Fruit fly (Drosophila melanogaster) whole organism, embryonic: ENCODE data around the gene CG31122.
A peak's percentile ranks its signal among the peaks of the same experiment; 100 is the strongest.

Source experiments
- Adf1 ChIP-seq: fragments of 200-800 bp; sonication (Bioruptor generic); IDR thresholded peaks from 2 replicates; pipeline ENCODE4 v1.3.6; 2022; ENCODE audit warnings: missing biosample characterization, missing genetic modification characterization
- CG12155 ChIP-seq: fragments of 200-800 bp; sonication (Bioruptor generic); optimal IDR thresholded peaks from 3 replicates; lab custom pipeline; 2016; ENCODE audit warnings: missing biosample characterization, missing genetic modification characterization
- CG12769 ChIP-seq: fragments of 200-800 bp; sonication (Bioruptor generic); optimal IDR thresholded peaks from 2 replicates; lab custom pipeline; 2019; ENCODE audit warnings: missing biosample characterization, mild to moderate bottlenecking, missing genetic modification characterization, moderate library complexity
- CG13123 ChIP-seq: fragments of 200-800 bp; sonication (Bioruptor generic); optimal IDR thresholded peaks from 2 replicates; lab custom pipeline; 2016; ENCODE audit warnings: missing biosample characterization, missing genetic modification characterization
- CG13894 ChIP-seq: fragments of 200-800 bp; sonication (Bioruptor generic); optimal IDR thresholded peaks from 3 replicates; lab custom pipeline; 2018; ENCODE audit warnings: missing biosample characterization, mild to moderate bottlenecking, missing genetic modification characterization, moderate library complexity
- CG15073 ChIP-seq: fragments of 200-800 bp; sonication (Bioruptor generic); optimal IDR thresholded peaks from 2 replicates; lab custom pipeline; 2016; ENCODE audit warnings: missing biosample characterization, missing genetic modification characterization
- CG1602 ChIP-seq: fragments of 200-800 bp; sonication (Bioruptor generic); optimal IDR thresholded peaks from 3 replicates; lab custom pipeline; 2016; ENCODE audit warnings: missing biosample characterization, missing genetic modification characterization
- CG30431 ChIP-seq: fragments of 200-800 bp; sonication (Bioruptor generic); optimal IDR thresholded peaks from 2 replicates; lab custom pipeline; 2017; ENCODE audit warnings: missing biosample characterization, missing genetic modification characterization
- CG3065 ChIP-seq: fragments of 200-800 bp; sonication (Bioruptor generic); optimal IDR thresholded peaks from 2 replicates; lab custom pipeline; 2016; ENCODE audit warnings: missing biosample characterization, missing genetic modification characterization
- CG3407 ChIP-seq: fragments of 200-800 bp; sonication (Bioruptor generic); optimal IDR thresholded peaks from 2 replicates; lab custom pipeline; 2018; ENCODE audit warnings: missing biosample characterization, mild to moderate bottlenecking, missing genetic modification characterization
- CG34224 ChIP-seq: fragments of 200-800 bp; sonication (Bioruptor generic); IDR thresholded peaks from 3 replicates; pipeline ENCODE4 v1.3.6; 2022; ENCODE audit warnings: missing biosample characterization, missing genetic modification characterization; ENCODE audit not compliant: partially characterized antibody
- CG4282 ChIP-seq: fragments of 200-800 bp; sonication (Bioruptor generic); optimal IDR thresholded peaks from 2 replicates; lab custom pipeline; 2016; ENCODE audit warnings: missing biosample characterization, missing genetic modification characterization
- CG43689 ChIP-seq: fragments of 200-800 bp; sonication (Bioruptor generic); IDR thresholded peaks from 2 replicates; pipeline ENCODE4 v1.3.6; 2022; ENCODE audit warnings: missing biosample characterization, missing genetic modification characterization
- CG6813 ChIP-seq: fragments of 200-800 bp; sonication (Bioruptor generic); optimal IDR thresholded peaks from 2 replicates; lab custom pipeline; 2017; ENCODE audit warnings: missing biosample characterization, missing genetic modification characterization, mild to moderate bottlenecking, moderate library complexity, missing genetic modification reagents
- CG7745 ChIP-seq: fragments of 200-800 bp; sonication (Bioruptor generic); optimal IDR thresholded peaks from 2 replicates; lab custom pipeline; 2018; ENCODE audit warnings: missing biosample characterization, mild to moderate bottlenecking, missing genetic modification characterization, moderate library complexity
- CG8944 ChIP-seq: fragments of 200-800 bp; sonication (Bioruptor generic); optimal IDR thresholded peaks from 3 replicates; lab custom pipeline; 2016; ENCODE audit warnings: missing biosample characterization, missing genetic modification characterization
- CoRest ChIP-seq: fragments of 200-800 bp; sonication (Bioruptor generic); optimal IDR thresholded peaks from 3 replicates; lab custom pipeline; 2018; ENCODE audit warnings: missing biosample characterization, mild to moderate bottlenecking, missing genetic modification characterization, moderate library complexity
- Dbx ChIP-seq: fragments of 200-800 bp; sonication (Bioruptor generic); IDR thresholded peaks from 3 replicates; pipeline ENCODE4 v1.3.6; 2022; ENCODE audit warnings: missing biosample characterization, missing genetic modification characterization
- Dip2 ChIP-seq: fragments of 200-800 bp; sonication (Bioruptor generic); IDR thresholded peaks from 2 replicates; pipeline ENCODE4 v1.3.6; 2022; ENCODE audit warnings: missing biosample characterization, missing genetic modification characterization
- Fer1 ChIP-seq: fragments of 200-800 bp; sonication (Bioruptor generic); optimal IDR thresholded peaks from 2 replicates; lab custom pipeline; 2017; ENCODE audit warnings: missing biosample characterization, mild to moderate bottlenecking, missing genetic modification characterization
- H2.0 ChIP-seq: fragments of 200-800 bp; sonication (Bioruptor generic); IDR thresholded peaks from 2 replicates; pipeline ENCODE4 v1.3.6; 2022; ENCODE audit warnings: missing biosample characterization, missing genetic modification characterization
- Hey ChIP-seq: fragments of 200-800 bp; sonication (Bioruptor generic); optimal IDR thresholded peaks from 3 replicates; lab custom pipeline; 2018; ENCODE audit warnings: missing biosample characterization, mild to moderate bottlenecking, missing genetic modification characterization
- HmgZ ChIP-seq: fragments of 200-800 bp; sonication (Bioruptor generic); optimal IDR thresholded peaks from 2 replicates; lab custom pipeline; 2018; ENCODE audit warnings: missing biosample characterization, mild to moderate bottlenecking, missing genetic modification characterization
- Hr3 ChIP-seq: fragments of 200-800 bp; sonication (Bioruptor generic); optimal IDR thresholded peaks from 3 replicates; lab custom pipeline; 2016; ENCODE audit warnings: missing biosample characterization, missing genetic modification characterization
- Mes4 ChIP-seq: fragments of 200-800 bp; sonication (Bioruptor generic); optimal IDR thresholded peaks from 2 replicates; lab custom pipeline; 2016; ENCODE audit warnings: missing biosample characterization, missing genetic modification characterization
- Mrtf ChIP-seq: fragments of 200-800 bp; sonication (Bioruptor generic); IDR thresholded peaks from 3 replicates; pipeline ENCODE4 v1.3.6; 2022; ENCODE audit warnings: missing biosample characterization, missing genetic modification characterization
- NFAT ChIP-seq: fragments of 200-800 bp; sonication (Bioruptor generic); IDR thresholded peaks from 2 replicates; pipeline ENCODE4 v1.3.6; 2022; ENCODE audit warnings: missing biosample characterization, missing genetic modification characterization
- Oaz ChIP-seq: fragments of 200-800 bp; sonication (Bioruptor generic); IDR thresholded peaks from 2 replicates; pipeline ENCODE4 v1.3.6; 2022; ENCODE audit warnings: missing biosample characterization, missing genetic modification characterization
- bigmax ChIP-seq: fragments of 200-800 bp; sonication (Bioruptor generic); optimal IDR thresholded peaks from 2 replicates; lab custom pipeline; 2018; ENCODE audit warnings: missing biosample characterization, mild to moderate bottlenecking, missing genetic modification characterization
- btn ChIP-seq: fragments of 200-800 bp; sonication (Bioruptor generic); optimal IDR thresholded peaks from 2 replicates; lab custom pipeline; 2016; ENCODE audit warnings: missing biosample characterization, missing genetic modification characterization
- cas ChIP-seq: fragments of 200-800 bp; sonication (Bioruptor generic); IDR thresholded peaks from 2 replicates; pipeline ENCODE4 v1.3.6; 2022; ENCODE audit warnings: missing biosample characterization, missing genetic modification characterization
- corto ChIP-seq: fragments of 200-800 bp; sonication (Bioruptor generic); optimal IDR thresholded peaks from 2 replicates; lab custom pipeline; 2016; ENCODE audit warnings: missing biosample characterization, mild to moderate bottlenecking, missing genetic modification characterization, moderate library complexity
- cwo ChIP-seq: fragments of 200-800 bp; sonication (Bioruptor generic); optimal IDR thresholded peaks from 3 replicates; lab custom pipeline; 2017; ENCODE audit warnings: missing biosample characterization, missing genetic modification characterization, mild to moderate bottlenecking, moderate library complexity, missing genetic modification reagents
- da ChIP-seq: fragments of 200-800 bp; sonication (Bioruptor generic); optimal IDR thresholded peaks from 2 replicates; lab custom pipeline; 2016; ENCODE audit warnings: missing biosample characterization, missing genetic modification characterization
- dm ChIP-seq: fragments of 200-800 bp; sonication (Bioruptor generic); optimal IDR thresholded peaks from 3 replicates; lab custom pipeline; 2016; ENCODE audit warnings: missing biosample characterization, missing genetic modification characterization
- esg ChIP-seq: fragments of 200-800 bp; sonication (Bioruptor generic); conservative IDR thresholded peaks from 2 replicates; pipeline ENCODE4 v1.3.6; 2022; ENCODE audit warnings: missing biosample characterization, missing genetic modification characterization
- fd64A ChIP-seq: fragments of 200-800 bp; sonication (Bioruptor generic); optimal IDR thresholded peaks from 3 replicates; lab custom pipeline; 2018; ENCODE audit warnings: missing biosample characterization, mild to moderate bottlenecking, missing genetic modification characterization
- gcm2 ChIP-seq: fragments of 200-800 bp; sonication (Bioruptor generic); optimal IDR thresholded peaks from 2 replicates; lab custom pipeline; 2016; ENCODE audit warnings: missing biosample characterization, missing genetic modification characterization
- gem ChIP-seq: fragments of 200-800 bp; sonication (Bioruptor generic); optimal IDR thresholded peaks from 2 replicates; lab custom pipeline; 2019; ENCODE audit warnings: missing biosample characterization, mild to moderate bottlenecking, missing genetic modification characterization, moderate library complexity
- gsb ChIP-seq: fragments of 200-800 bp; sonication (Bioruptor generic); IDR thresholded peaks from 2 replicates; pipeline ENCODE4 v1.3.6; 2022; ENCODE audit warnings: missing biosample characterization, missing genetic modification characterization
- inv ChIP-seq: fragments of 200-800 bp; sonication (Bioruptor generic); IDR thresholded peaks from 2 replicates; pipeline ENCODE4 v1.3.6; 2022; ENCODE audit warnings: missing biosample characterization, missing genetic modification characterization; ENCODE audit not compliant: partially characterized antibody
- jigr1 ChIP-seq: fragments of 200-800 bp; sonication (Bioruptor generic); IDR thresholded peaks from 3 replicates; pipeline ENCODE4 v1.3.6; 2022; ENCODE audit warnings: missing biosample characterization, missing genetic modification characterization
- lbe ChIP-seq: fragments of 200-800 bp; sonication (Bioruptor generic); optimal IDR thresholded peaks from 2 replicates; lab custom pipeline; 2016; ENCODE audit warnings: missing biosample characterization, mild to moderate bottlenecking, missing genetic modification characterization
- maf-S ChIP-seq: fragments of 200-800 bp; sonication (Bioruptor generic); optimal IDR thresholded peaks from 2 replicates; lab custom pipeline; 2016; ENCODE audit warnings: missing biosample characterization, missing genetic modification characterization
- nerfin-1 ChIP-seq: fragments of 200-800 bp; sonication (Bioruptor generic); optimal IDR thresholded peaks from 3 replicates; lab custom pipeline; 2019; ENCODE audit warnings: missing biosample characterization, mild to moderate bottlenecking, missing genetic modification characterization, moderate library complexity
- run ChIP-seq: fragments of 200-800 bp; sonication (Bioruptor generic); optimal IDR thresholded peaks from 3 replicates; lab custom pipeline; 2018; ENCODE audit warnings: missing biosample characterization, mild to moderate bottlenecking, missing genetic modification characterization
- sr ChIP-seq: fragments of 200-800 bp; sonication (Bioruptor generic); IDR thresholded peaks from 3 replicates; pipeline ENCODE4 v1.3.6; 2022; ENCODE audit warnings: missing biosample characterization, missing genetic modification characterization
- twi ChIP-seq: fragments of 200-800 bp; optimal IDR thresholded peaks from 2 replicates; lab custom pipeline; 2019; ENCODE audit warnings: missing biosample characterization, mild to moderate bottlenecking, missing genetic modification characterization, moderate library complexity
- tx ChIP-seq: fragments of 200-800 bp; sonication (Bioruptor generic); optimal IDR thresholded peaks from 2 replicates; lab custom pipeline; 2016; ENCODE audit warnings: missing biosample characterization, missing genetic modification characterization
- vfl ChIP-seq: fragments of 200-800 bp; sonication (Bioruptor generic); optimal IDR thresholded peaks from 2 replicates; lab custom pipeline; 2016; ENCODE audit warnings: missing biosample characterization, missing genetic modification characterization

The CG31122 gene

dm6 chr3R:18398954-18399697 lies 13.5 kb downstream of the CG31122 start, which contains the start of gene Vha100-2 (continued):
- TF ChIP-seq gem (tag; lab: Kevin White, UChicago): no peak
- TF ChIP-seq sr (GFP tag; lab: Robert Waterston, UW): peak; percentile 29; the same call in 1 of the 3 replicates
- peak; percentile 47 for TF ChIP-seq HmgZ
- peak; percentile 3 for TF ChIP-seq bigmax
- peak; percentile 60 for TF ChIP-seq CG12769 (tag; lab: Kevin White, UChicago)
- TF ChIP-seq nerfin-1: no peak
- no peak for TF ChIP-seq btn (GFP tag; lab: Kevin White, UChicago)
- TF ChIP-seq Mrtf: no peak
- TF ChIP-seq Oaz: no peak
- peak; percentile 14 for TF ChIP-seq corto
- 0 out of 2 replicates have a peak, but pooled peaks have one; percentile 33 for TF ChIP-seq cas
- peak; percentile 51 for TF ChIP-seq lbe (GFP tag; lab: Kevin White, UChicago)
- TF ChIP-seq CG7745: no peak
- peak; percentile 70 for TF ChIP-seq NFAT (GFP tag; lab: Robert Waterston, UW)
- peak; percentile 75 for TF ChIP-seq cwo (GFP tag; lab: Kevin White, UChicago)
- no peak for TF ChIP-seq CG30431 (GFP tag; lab: Kevin White, UChicago)
- TF ChIP-seq jigr1 (GFP tag; lab: Robert Waterston, UW): no peak
- no peak for TF ChIP-seq run
- 0 out of 2 replicates have a peak, but pooled peaks have one; percentile 36 for TF ChIP-seq gsb
- TF ChIP-seq CG4282 (GFP tag; lab: Kevin White, UChicago): no peak
- no peak for TF ChIP-seq CG8944 (GFP tag; lab: Kevin White, UChicago)
- no peak for TF ChIP-seq twi (tag; lab: Kevin White, UChicago)
- no peak for TF ChIP-seq esg
- no peak for TF ChIP-seq tx (GFP tag; lab: Kevin White, UChicago)
- peak; percentile 27 for TF ChIP-seq da (GFP tag; lab: Kevin White, UChicago)
- TF ChIP-seq CG15073: no peak
- TF ChIP-seq CG34224: no peak
- TF ChIP-seq CG3407 (GFP tag; lab: Kevin White, UChicago): no peak
- TF ChIP-seq H2.0 (GFP tag; lab: Robert Waterston, UW): peak; percentile 45
- peak; percentile 44 for TF ChIP-seq CG13894 (tag; lab: Kevin White, UChicago)
- TF ChIP-seq Dip2 (GFP tag; lab: Robert Waterston, UW): no peak
- TF ChIP-seq CoRest (tag; lab: Kevin White, UChicago): peak; percentile 63
- TF ChIP-seq Dbx: peak; percentile 51; the same call in 1 of the 3 replicates
- no peak for TF ChIP-seq Hr3 (GFP tag; lab: Kevin White, UChicago)
- peak; percentile 33; the same call in 1 of the 2 replicates for TF ChIP-seq CG43689 (GFP tag; lab: Robert Waterston, UW)
- no peak for TF ChIP-seq Hey (tag; lab: Kevin White, UChicago)
- peak; percentile 48 for TF ChIP-seq CG6813 (GFP tag; lab: Kevin White, UChicago)
- no peak for TF ChIP-seq fd64A (GFP tag; lab: Kevin White, UChicago)
- TF ChIP-seq inv: no peak
- TF ChIP-seq dm: no peak
- TF ChIP-seq Mes4 (GFP tag; lab: Kevin White, UChicago): no peak
- TF ChIP-seq CG1602 (GFP tag; lab: Kevin White, UChicago): no peak
- no peak for TF ChIP-seq CG13123
- peak; percentile 94 for TF ChIP-seq CG12155 (GFP tag; lab: Kevin White, UChicago)
- peak; percentile 17 for TF ChIP-seq vfl (GFP tag; lab: Kevin White, UChicago)
- TF ChIP-seq Fer1: peak; percentile 37
- TF ChIP-seq CG3065 (GFP tag; lab: Kevin White, UChicago): no peak
- no peak for TF ChIP-seq maf-S (GFP tag; lab: Kevin White, UChicago)
- TF ChIP-seq gcm2: no peak
- peak; percentile 68; the same call in 1 of the 2 replicates for TF ChIP-seq Adf1 (GFP tag; lab: Robert Waterston, UW)
